Worm (Caenorhabditis elegans) whole organism, mixed stage, embryonic: Measurements from ENCODE around the gene Y57G11C.43.

Experiments
- M03D4.4 ChIP-seq: sonication (generic microtip); optimal IDR thresholded peaks from 2 replicates; lab custom pipeline; 2017; ENCODE audit warnings: mild to moderate bottlenecking, missing genetic modification characterization, missing compliant biosample characterization
- bed-3 ChIP-seq: fragments of 200-800 bp; sonication (Bioruptor generic); optimal IDR thresholded peaks from 3 replicates; lab custom pipeline; 2018; ENCODE audit warnings: mild to moderate bottlenecking, missing genetic modification characterization, moderate library complexity, missing compliant biosample characterization
- blmp-1 ChIP-seq: fragments of 150-350 bp; optimal IDR thresholded peaks from 2 replicates; lab custom pipeline; 2014; ENCODE audit warnings: missing biosample characterization, missing genetic modification characterization
- ceh-39 ChIP-seq: fragments of 150-350 bp; optimal IDR thresholded peaks from 2 replicates; lab custom pipeline; 2014; ENCODE audit warnings: missing biosample characterization, missing genetic modification characterization
- ceh-43 ChIP-seq: fragments of 200-800 bp; sonication (Bioruptor generic); optimal IDR thresholded peaks from 2 replicates; lab custom pipeline; 2018; ENCODE audit warnings: mild to moderate bottlenecking, missing genetic modification characterization, moderate library complexity, missing compliant biosample characterization
- ceh-83 ChIP-seq: fragments of 200-800 bp; sonication (Bioruptor generic); optimal IDR thresholded peaks from 2 replicates; lab custom pipeline; 2018; ENCODE audit warnings: mild to moderate bottlenecking, missing genetic modification characterization, missing compliant biosample characterization
- ces-1 ChIP-seq: fragments of 150-350 bp; optimal IDR thresholded peaks from 2 replicates; lab custom pipeline; 2014; ENCODE audit warnings: missing biosample characterization, missing genetic modification reagents, missing genetic modification characterization
- cnd-1 ChIP-seq: fragments of 200-800 bp; sonication (Bioruptor generic); optimal IDR thresholded peaks from 2 replicates; lab custom pipeline; 2018; ENCODE audit warnings: mild to moderate bottlenecking, missing genetic modification characterization, missing compliant biosample characterization
- drap-1 ChIP-seq: fragments of 200-800 bp; sonication (Bioruptor generic); optimal IDR thresholded peaks from 3 replicates; lab custom pipeline; 2018; ENCODE audit warnings: mild to moderate bottlenecking, missing genetic modification characterization, missing compliant biosample characterization
- elt-1 ChIP-seq: sonication (generic microtip); optimal IDR thresholded peaks from 2 replicates; lab custom pipeline; 2017; ENCODE audit warnings: missing genetic modification characterization, mild to moderate bottlenecking, missing compliant biosample characterization, antibody characterized with exemption, moderate library complexity, borderline replicate concordance; ENCODE audit not compliant: insufficient read depth
- elt-3 ChIP-seq: fragments of 150-350 bp; optimal IDR thresholded peaks from 2 replicates; lab custom pipeline; 2014; ENCODE audit warnings: missing biosample characterization, missing genetic modification characterization
- ham-2 ChIP-seq: fragments of 200-800 bp; sonication (Bioruptor generic); optimal IDR thresholded peaks from 2 replicates; lab custom pipeline; 2018; ENCODE audit warnings: mild to moderate bottlenecking, missing genetic modification characterization, missing compliant biosample characterization
- hlh-1 ChIP-seq: fragments of 150-350 bp; optimal IDR thresholded peaks from 2 replicates; lab custom pipeline; 2014; ENCODE audit warnings: missing biosample characterization, missing genetic modification reagents, missing genetic modification characterization
- lin-13 ChIP-seq: fragments of 150-350 bp; optimal IDR thresholded peaks from 2 replicates; lab custom pipeline; 2014; ENCODE audit warnings: missing biosample characterization, missing genetic modification characterization
- lin-32 ChIP-seq: fragments of 200-800 bp; sonication (Bioruptor generic); optimal IDR thresholded peaks from 2 replicates; lab custom pipeline; 2018; ENCODE audit warnings: mild to moderate bottlenecking, missing genetic modification characterization, missing compliant biosample characterization
- lsy-2 ChIP-seq: fragments of 150-350 bp; optimal IDR thresholded peaks from 2 replicates; lab custom pipeline; 2014; ENCODE audit warnings: missing biosample characterization, missing genetic modification characterization
- mab-5 ChIP-seq: fragments of 150-350 bp; optimal IDR thresholded peaks from 2 replicates; lab custom pipeline; 2014; ENCODE audit warnings: missing biosample characterization, missing genetic modification characterization
- mep-1 ChIP-seq: fragments of 150-350 bp; optimal IDR thresholded peaks from 2 replicates; lab custom pipeline; 2017; ENCODE audit warnings: missing biosample characterization, missing genetic modification reagents, missing genetic modification characterization, inconsistent platforms
- mls-2 ChIP-seq: sonication (generic microtip); optimal IDR thresholded peaks from 2 replicates; lab custom pipeline; 2016; ENCODE audit warnings: mild to moderate bottlenecking, missing genetic modification characterization, moderate library complexity, missing compliant biosample characterization
- nhr-12 ChIP-seq: fragments of 150-350 bp; optimal IDR thresholded peaks from 2 replicates; lab custom pipeline; 2014; ENCODE audit warnings: missing biosample characterization, missing genetic modification characterization
- nhr-2 ChIP-seq: fragments of 150-350 bp; optimal IDR thresholded peaks from 2 replicates; lab custom pipeline; 2014; ENCODE audit warnings: missing biosample characterization, missing genetic modification characterization
- nhr-237 ChIP-seq: fragments of 150-350 bp; optimal IDR thresholded peaks from 2 replicates; lab custom pipeline; 2014; ENCODE audit warnings: missing biosample characterization, missing genetic modification characterization
- nhr-28 ChIP-seq: fragments of 150-350 bp; optimal IDR thresholded peaks from 2 replicates; lab custom pipeline; 2014; ENCODE audit warnings: missing biosample characterization, missing genetic modification characterization
- nhr-76 ChIP-seq: sonication (generic microtip); optimal IDR thresholded peaks from 2 replicates; lab custom pipeline; 2017; ENCODE audit warnings: missing biosample characterization, missing genetic modification characterization
- pha-4 ChIP-seq: fragments of 150-350 bp; optimal IDR thresholded peaks from 2 replicates; lab custom pipeline; 2018; ENCODE audit warnings: missing biosample characterization, missing genetic modification reagents, missing genetic modification characterization
- sem-2 ChIP-seq: fragments of 200-800 bp; sonication (Bioruptor generic); optimal IDR thresholded peaks from 2 replicates; lab custom pipeline; 2018; ENCODE audit warnings: mild to moderate bottlenecking, missing genetic modification characterization, missing compliant biosample characterization
- snpc-4 ChIP-seq: fragments of 150-350 bp; optimal IDR thresholded peaks from 2 replicates; lab custom pipeline; 2014; ENCODE audit warnings: missing biosample characterization, missing genetic modification characterization
- sptf-1 ChIP-seq: sonication (generic microtip); optimal IDR thresholded peaks from 2 replicates; lab custom pipeline; 2017; ENCODE audit warnings: mild to moderate bottlenecking, missing genetic modification characterization, moderate library complexity, missing compliant biosample characterization
- tbx-8 ChIP-seq: fragments of 200-800 bp; sonication (Bioruptor generic); optimal IDR thresholded peaks from 2 replicates; lab custom pipeline; 2018; ENCODE audit warnings: mild to moderate bottlenecking, missing genetic modification characterization, moderate library complexity, missing compliant biosample characterization
- unc-120 ChIP-seq: sonication (generic microtip); optimal IDR thresholded peaks from 2 replicates; lab custom pipeline; 2017; ENCODE audit warnings: missing genetic modification characterization, missing compliant biosample characterization; ENCODE audit not compliant: poor library complexity, severe bottlenecking
- unc-39 ChIP-seq: fragments of 150-350 bp; optimal IDR thresholded peaks from 2 replicates; lab custom pipeline; 2014; ENCODE audit warnings: missing biosample characterization, missing genetic modification characterization
- unc-62 ChIP-seq: fragments of 150-350 bp; optimal IDR thresholded peaks from 2 replicates; lab custom pipeline; 2014; ENCODE audit warnings: missing biosample characterization, missing genetic modification reagents, missing genetic modification characterization
- zip-8 ChIP-seq: fragments of 150-350 bp; optimal IDR thresholded peaks from 2 replicates; lab custom pipeline; 2014; ENCODE audit warnings: missing biosample characterization, missing genetic modification characterization

Gene Y57G11C.43

DNA sequence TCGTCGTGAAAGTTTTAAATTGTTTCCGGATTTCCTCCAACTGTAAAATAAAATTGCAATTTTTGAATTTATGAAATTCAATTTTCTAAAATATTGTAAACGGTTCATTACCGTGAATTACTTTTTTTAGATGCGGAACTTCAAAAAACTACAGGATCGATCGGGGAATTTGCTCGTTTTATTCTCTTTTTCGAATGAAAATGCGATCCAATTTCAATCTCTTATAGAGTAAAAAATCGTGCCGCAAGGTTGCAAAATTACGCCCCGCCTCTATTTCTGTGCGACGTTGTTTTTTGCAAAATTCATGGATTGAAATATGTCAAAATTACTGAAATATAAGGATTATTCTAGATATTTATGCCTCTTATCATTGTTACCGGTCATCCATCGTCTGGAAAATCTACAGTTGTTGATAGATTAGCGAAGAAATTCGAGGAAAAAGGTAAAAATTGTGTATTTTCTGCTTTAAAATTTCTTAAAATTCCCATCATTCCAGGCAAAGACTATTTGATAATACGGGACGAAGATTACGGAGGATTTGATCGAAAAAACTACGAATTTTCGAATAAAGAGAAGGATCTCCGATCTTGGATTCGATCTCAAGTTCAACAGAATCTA lies at the start of gene Y57G11C.43:
Gene Y57G11C.43, plus strand, starts transcription at position 224 of the 618 bp plus-strand sequence.
- TF ChIP-seq elt-1 (tag; lab: Kevin White, UChicago) (no peak), nhr-2 (no peak), sptf-1 (tag; lab: Kevin White, UChicago) (no peak), lsy-2 (tag; lab: Kevin White, UChicago) (no peak), nhr-12 (tag; lab: Kevin White, UChicago) (no peak), mab-5 (tag; lab: Kevin White, UChicago) (no peak), nhr-28 (no peak), nhr-76 (no peak), snpc-4 (no peak)

- no peak for TF ChIP-seq nhr-237 (tag; lab: Kevin White, UChicago)
- no peak for TF ChIP-seq blmp-1 (tag; lab: Kevin White, UChicago)
- no peak for TF ChIP-seq ces-1 (GFP tag; lab: Kevin White, UChicago)
- no peak for TF ChIP-seq M03D4.4
- TF ChIP-seq tbx-8: no peak
- TF ChIP-seq cnd-1 (tag; lab: Kevin White, UChicago): no peak
- TF ChIP-seq ham-2 (GFP tag; lab: Kevin White, UChicago): no peak
- TF ChIP-seq unc-39: no peak
- no peak for TF ChIP-seq lin-32 (GFP tag; lab: Kevin White, UChicago)
- TF ChIP-seq ceh-43 (GFP tag; lab: Kevin White, UChicago): no peak
- no peak for TF ChIP-seq mep-1 (tag; lab: Kevin White, UChicago)
- TF ChIP-seq lsy-2 (tag; lab: Kevin White, UChicago): no peak
- no peak for TF ChIP-seq unc-62 (GFP tag; lab: Kevin White, UChicago)
- no peak for TF ChIP-seq elt-1 (tag; lab: Kevin White, UChicago)
- TF ChIP-seq elt-3 (tag; lab: Kevin White, UChicago): no peak
- TF ChIP-seq sptf-1 (tag; lab: Kevin White, UChicago): no peak
- no peak for TF ChIP-seq pha-4 (tag; lab: Kevin White, UChicago)
- TF ChIP-seq nhr-12 (tag; lab: Kevin White, UChicago): no peak
Measured at ce11 chrIV:14728225-14728624, 41.0 kb upstream of the Y57G11C.43 start, which contains the start of gene Y57G11C.42. TSS of gene Y57G11C.42 (plus strand) at chrIV:14728525.

ce11 chrIV:14729272-14729671 lies 40.0 kb upstream of the Y57G11C.43 start:
- TF ChIP-seq ceh-39: no peak
- TF ChIP-seq elt-1 (tag; lab: Kevin White, UChicago): no peak
- TF ChIP-seq mls-2 (tag; lab: Kevin White, UChicago): no peak
- TF ChIP-seq zip-8 (tag; lab: Kevin White, UChicago): no peak
- TF ChIP-seq unc-62 (GFP tag; lab: Kevin White, UChicago): no peak
- no peak for TF ChIP-seq nhr-237 (tag; lab: Kevin White, UChicago)
- no peak for TF ChIP-seq unc-120 (tag; lab: Kevin White, UChicago)
- no peak for TF ChIP-seq nhr-76
- no peak for TF ChIP-seq unc-39

ce11 chrIV:14741926-14742325 lies 27.3 kb upstream of the Y57G11C.43 start:
- TF ChIP-seq tbx-8 (no peak), sem-2 (GFP tag; lab: Kevin White, UChicago) (no peak), ceh-83 (GFP tag; lab: Kevin White, UChicago) (no peak), nhr-76 (no peak), pha-4 (tag; lab: Kevin White, UChicago) (no peak), bed-3 (GFP tag; lab: Kevin White, UChicago) (no peak), nhr-237 (tag; lab: Kevin White, UChicago) (no peak), mab-5 (tag; lab: Kevin White, UChicago) (no peak), elt-1 (tag; lab: Kevin White, UChicago) (no peak), drap-1 (GFP tag; lab: Kevin White, UChicago) (no peak)

ce11 chrIV:14754912-14755311 lies 14.3 kb upstream of the Y57G11C.43 start, which contains the start of gene Y57G11C.499:
TSS of gene Y57G11C.499 (minus strand) at chrIV:14754934.
- no peak for TF ChIP-seq ham-2 (GFP tag; lab: Kevin White, UChicago)
- no peak for TF ChIP-seq sptf-1 (tag; lab: Kevin White, UChicago)
- no peak for TF ChIP-seq hlh-1 (tag; lab: Kevin White, UChicago)
- TF ChIP-seq ceh-83 (GFP tag; lab: Kevin White, UChicago): no peak
- no peak for TF ChIP-seq ces-1 (GFP tag; lab: Kevin White, UChicago)
- TF ChIP-seq blmp-1 (tag; lab: Kevin White, UChicago): no peak
- TF ChIP-seq snpc-4: no peak
- TF ChIP-seq lin-13 (tag; lab: Kevin White, UChicago): no peak
- TF ChIP-seq ceh-39: no peak
- no peak for TF ChIP-seq lsy-2 (tag; lab: Kevin White, UChicago)
- no peak for TF ChIP-seq elt-3 (tag; lab: Kevin White, UChicago)
